Fruit fly (Drosophila melanogaster) whole organism, embryonic: ENCODE measurements around the gene Ns4.

Experiments used
- Awh ChIP-seq: fragments of 200-800 bp; sonication (Bioruptor generic); IDR thresholded peaks from 2 replicates; pipeline ENCODE4, ENCODE4 v1.3.6; 2022; ENCODE audit warnings: missing biosample characterization, missing genetic modification characterization
- Bgb ChIP-seq: fragments of 200-800 bp; sonication (Bioruptor generic); IDR thresholded peaks from 2 replicates; pipeline ENCODE4 v1.3.6; 2022; ENCODE audit warnings: missing biosample characterization, missing genetic modification characterization; ENCODE audit not compliant: partially characterized antibody
- CG10267 ChIP-seq: fragments of 200-800 bp; sonication (Bioruptor generic); optimal IDR thresholded peaks from 2 replicates; lab custom pipeline; 2018; ENCODE audit warnings: missing biosample characterization, mild to moderate bottlenecking, missing genetic modification characterization, moderate library complexity
- CG10654 ChIP-seq: fragments of 200-800 bp; sonication (Bioruptor generic); optimal IDR thresholded peaks from 2 replicates; lab custom pipeline; 2016; ENCODE audit warnings: missing biosample characterization, missing genetic modification characterization
- CG11456 ChIP-seq: fragments of 200-800 bp; sonication (Bioruptor generic); IDR thresholded peaks from 3 replicates; pipeline ENCODE4 v1.3.6; 2022; ENCODE audit warnings: missing biosample characterization, missing genetic modification characterization
- CG12071 ChIP-seq: fragments of 200-800 bp; sonication (Bioruptor generic); optimal IDR thresholded peaks from 3 replicates; lab custom pipeline; 2018; ENCODE audit warnings: missing biosample characterization, mild to moderate bottlenecking, missing genetic modification characterization
- CG12155 ChIP-seq: fragments of 200-800 bp; sonication (Bioruptor generic); optimal IDR thresholded peaks from 3 replicates; lab custom pipeline; 2016; ENCODE audit warnings: missing biosample characterization, missing genetic modification characterization
- CG13894 ChIP-seq: fragments of 200-800 bp; sonication (Bioruptor generic); optimal IDR thresholded peaks from 3 replicates; lab custom pipeline; 2018; ENCODE audit warnings: missing biosample characterization, mild to moderate bottlenecking, missing genetic modification characterization, moderate library complexity
- CG14860 ChIP-seq: fragments of 200-800 bp; sonication (Bioruptor generic); IDR thresholded peaks from 3 replicates; pipeline ENCODE4 v1.3.6; 2022; ENCODE audit warnings: missing biosample characterization, missing genetic modification characterization; ENCODE audit not compliant: partially characterized antibody
- CG15011 ChIP-seq: fragments of 200-800 bp; sonication (Bioruptor generic); optimal IDR thresholded peaks from 3 replicates; lab custom pipeline; 2018; ENCODE audit warnings: missing biosample characterization, mild to moderate bottlenecking, missing genetic modification characterization
- CG16863 ChIP-seq: fragments of 200-800 bp; sonication (Bioruptor generic); optimal IDR thresholded peaks from 3 replicates; lab custom pipeline; 2016; ENCODE audit warnings: missing biosample characterization, missing genetic modification characterization
- CG17359 ChIP-seq: fragments of 200-800 bp; sonication (Bioruptor generic); optimal IDR thresholded peaks from 3 replicates; lab custom pipeline; 2018; ENCODE audit warnings: missing biosample characterization, mild to moderate bottlenecking, missing genetic modification characterization, moderate library complexity
- CG3065 ChIP-seq: fragments of 200-800 bp; sonication (Bioruptor generic); optimal IDR thresholded peaks from 2 replicates; lab custom pipeline; 2016; ENCODE audit warnings: missing biosample characterization, missing genetic modification characterization
- CG31224 ChIP-seq: fragments of 200-800 bp; sonication (Bioruptor generic); IDR thresholded peaks from 2 replicates; pipeline ENCODE4 v1.3.6; 2022; ENCODE audit warnings: missing biosample characterization, missing genetic modification characterization
- CG32532 ChIP-seq: fragments of 200-800 bp; sonication (Bioruptor generic); IDR thresholded peaks from 2 replicates; pipeline ENCODE4 v1.3.6; 2022; ENCODE audit warnings: missing biosample characterization, missing genetic modification characterization
- CG42726 ChIP-seq: fragments of 200-800 bp; sonication (Bioruptor generic); IDR thresholded peaks from 2 replicates; pipeline ENCODE4 v1.3.6; 2022; ENCODE audit warnings: missing biosample characterization, missing genetic modification characterization; ENCODE audit not compliant: partially characterized antibody
- CG4360 ChIP-seq: fragments of 200-800 bp; sonication (Bioruptor generic); IDR thresholded peaks from 2 replicates; pipeline ENCODE4 v1.3.6; 2022; ENCODE audit warnings: missing biosample characterization, missing genetic modification characterization
- CG4424 ChIP-seq: fragments of 200-800 bp; sonication (Bioruptor generic); optimal IDR thresholded peaks from 3 replicates; lab custom pipeline; 2016; ENCODE audit warnings: missing biosample characterization, missing genetic modification characterization
- CG6765 ChIP-seq: fragments of 200-800 bp; sonication (Bioruptor generic); optimal IDR thresholded peaks from 3 replicates; lab custom pipeline; 2017; ENCODE audit warnings: missing biosample characterization, mild to moderate bottlenecking, missing genetic modification characterization
- CG8290 ChIP-seq, 3 experiments: fragments of 200-800 bp; sonication (Bioruptor generic); optimal IDR thresholded peaks; 2 replicates each; lab custom pipeline; 2016 to 2019; ENCODE audit warnings: missing biosample characterization in 3 of 3, missing genetic modification characterization in 3 of 3, mild to moderate bottlenecking in 2 of 3, moderate library complexity in 1 of 3
- Deaf1 ChIP-seq: fragments of 200-800 bp; optimal IDR thresholded peaks from 3 replicates; lab custom pipeline; 2019; ENCODE audit warnings: missing biosample characterization, mild to moderate bottlenecking, missing genetic modification characterization, moderate library complexity
- Fer1 ChIP-seq: fragments of 200-800 bp; sonication (Bioruptor generic); optimal IDR thresholded peaks from 2 replicates; lab custom pipeline; 2017; ENCODE audit warnings: missing biosample characterization, mild to moderate bottlenecking, missing genetic modification characterization
- HLH4C ChIP-seq: fragments of 200-800 bp; sonication (Bioruptor generic); IDR thresholded peaks from 3 replicates; pipeline ENCODE4 v1.3.6; 2022; ENCODE audit warnings: missing biosample characterization, missing genetic modification characterization; ENCODE audit not compliant: partially characterized antibody
- Ravus ChIP-seq: fragments of 200-800 bp; sonication (Bioruptor generic); IDR thresholded peaks from 2 replicates; pipeline ENCODE4 v1.3.6; 2022; ENCODE audit warnings: missing biosample characterization, missing genetic modification characterization
- Stat92E ChIP-seq, 3 experiments: fragments of >200 bp in 2 of 3; fragments of 200-800 bp in 1 of 3; sonication (Bioruptor generic) in 1 of 3; optimal IDR thresholded peaks; 2 replicates each; lab custom pipeline; 2017 to 2019; ENCODE audit warnings: missing biosample characterization in 3 of 3, missing genetic modification characterization in 3 of 3, mild to moderate bottlenecking in 1 of 3, moderate library complexity in 1 of 3
- al ChIP-seq: fragments of 200-800 bp; sonication (Bioruptor generic); IDR thresholded peaks from 2 replicates; pipeline ENCODE4 v1.3.6; 2022; ENCODE audit warnings: missing biosample characterization, missing genetic modification characterization
- aop ChIP-seq: fragments of 200-800 bp; sonication (Bioruptor generic); IDR thresholded peaks from 2 replicates; pipeline ENCODE4 v1.3.6; 2022; ENCODE audit warnings: missing biosample characterization, missing genetic modification characterization
- chinmo ChIP-seq: fragments of 200-800 bp; sonication (Bioruptor generic); IDR thresholded peaks from 4 replicates; pipeline ENCODE4 v1.3.6; 2022; ENCODE audit warnings: missing biosample characterization, missing genetic modification characterization; ENCODE audit not compliant: partially characterized antibody
- ci ChIP-seq: fragments of 200-800 bp; sonication (Bioruptor generic); IDR thresholded peaks from 3 replicates; pipeline ENCODE4 v1.3.6; 2022; ENCODE audit warnings: missing biosample characterization, missing genetic modification characterization
- fd102C ChIP-seq: fragments of 200-800 bp; sonication (Bioruptor generic); optimal IDR thresholded peaks from 2 replicates; lab custom pipeline; 2018; ENCODE audit warnings: missing biosample characterization, mild to moderate bottlenecking, missing genetic modification characterization, moderate library complexity
- fd3F ChIP-seq: fragments of 200-800 bp; sonication (Bioruptor generic); optimal IDR thresholded peaks from 2 replicates; lab custom pipeline; 2018; ENCODE audit warnings: missing biosample characterization, mild to moderate bottlenecking, missing genetic modification characterization, moderate library complexity
- ftz-f1 ChIP-seq: fragments of 200-800 bp; sonication (Bioruptor generic); optimal IDR thresholded peaks from 2 replicates; lab custom pipeline; 2016; ENCODE audit warnings: missing biosample characterization, missing genetic modification characterization
- ham ChIP-seq: fragments of 200-800 bp; sonication (Bioruptor generic); IDR thresholded peaks from 2 replicates; pipeline ENCODE4 v1.3.6; 2022; ENCODE audit warnings: missing biosample characterization, missing genetic modification characterization
- hbn ChIP-seq: fragments of 200-800 bp; sonication (Bioruptor generic); IDR thresholded peaks from 2 replicates; pipeline ENCODE4 v1.3.6; 2022; ENCODE audit warnings: missing biosample characterization, missing genetic modification characterization; ENCODE audit not compliant: partially characterized antibody
- hth ChIP-seq: fragments of >200 bp; optimal IDR thresholded peaks from 2 replicates; lab custom pipeline; 2017; ENCODE audit warnings: inconsistent platforms
- ken ChIP-seq: fragments of 200-800 bp; sonication (Bioruptor generic); IDR thresholded peaks from 3 replicates; pipeline ENCODE4 v1.3.6; 2022; ENCODE audit warnings: missing biosample characterization, missing genetic modification characterization
- klu ChIP-seq: fragments of 200-800 bp; sonication (Bioruptor generic); IDR thresholded peaks from 2 replicates; pipeline ENCODE4 v1.3.6; 2022; ENCODE audit warnings: missing biosample characterization, missing genetic modification characterization
- lab ChIP-seq: fragments of 200-800 bp; sonication (Bioruptor generic); optimal IDR thresholded peaks from 3 replicates; lab custom pipeline; 2017; ENCODE audit warnings: missing biosample characterization, missing genetic modification characterization, mild to moderate bottlenecking, moderate library complexity, missing genetic modification reagents
- lilli ChIP-seq: fragments of 200-800 bp; sonication (Bioruptor generic); optimal IDR thresholded peaks from 3 replicates; lab custom pipeline; 2016; ENCODE audit warnings: missing biosample characterization, missing genetic modification characterization
- mld ChIP-seq: fragments of 200-800 bp; sonication (Bioruptor generic); IDR thresholded peaks from 3 replicates; pipeline ENCODE4 v1.3.6; 2022; ENCODE audit warnings: missing biosample characterization, missing genetic modification characterization; ENCODE audit not compliant: partially characterized antibody
- oc ChIP-seq: fragments of 200-800 bp; sonication (Bioruptor generic); optimal IDR thresholded peaks from 2 replicates; lab custom pipeline; 2018; ENCODE audit warnings: missing biosample characterization, mild to moderate bottlenecking, missing genetic modification characterization, moderate library complexity
- pita ChIP-seq: fragments of 200-800 bp; sonication (Bioruptor generic); optimal IDR thresholded peaks from 2 replicates; lab custom pipeline; 2017; ENCODE audit warnings: missing biosample characterization, mild to moderate bottlenecking, missing genetic modification characterization
- pros ChIP-seq: fragments of 200-800 bp; sonication (Bioruptor generic); optimal IDR thresholded peaks from 3 replicates; lab custom pipeline; 2019; ENCODE audit warnings: missing biosample characterization, mild to moderate bottlenecking, missing genetic modification characterization, moderate library complexity
- seq ChIP-seq: fragments of 200-800 bp; sonication (Bioruptor generic); IDR thresholded peaks from 2 replicates; pipeline ENCODE4 v1.3.6; 2022; ENCODE audit warnings: missing biosample characterization, missing genetic modification characterization
- sisA ChIP-seq: fragments of 200-800 bp; sonication (Bioruptor generic); IDR thresholded peaks from 2 replicates; pipeline ENCODE4 v1.3.6; 2022; ENCODE audit warnings: missing biosample characterization, missing genetic modification characterization
- sr ChIP-seq: fragments of 200-800 bp; sonication (Bioruptor generic); IDR thresholded peaks from 3 replicates; pipeline ENCODE4 v1.3.6; 2022; ENCODE audit warnings: missing biosample characterization, missing genetic modification characterization
- ttk ChIP-seq: fragments of 200-800 bp; sonication (Bioruptor generic); IDR thresholded peaks from 2 replicates; pipeline ENCODE4 v2.1.2; 2022; ENCODE audit warnings: missing biosample characterization, missing genetic modification characterization
- tup ChIP-seq: fragments of 200-800 bp; sonication (Bioruptor generic); optimal IDR thresholded peaks from 2 replicates; lab custom pipeline; 2016; ENCODE audit warnings: missing biosample characterization, mild to moderate bottlenecking, missing genetic modification characterization, moderate library complexity
- twi ChIP-seq: fragments of 200-800 bp; optimal IDR thresholded peaks from 2 replicates; lab custom pipeline; 2019; ENCODE audit warnings: missing biosample characterization, mild to moderate bottlenecking, missing genetic modification characterization, moderate library complexity

The Ns4 gene

dm6 chr2L:20802839-20803238 is 50.6 kb downstream of the Ns4 start (continued):
- TF ChIP-seq hth (lab: Kevin White, UChicago) (no peak), al (GFP tag; lab: Robert Waterston, UW) (no peak), mld (GFP tag; lab: Robert Waterston, UW) (no peak), Deaf1 (tag; lab: Kevin White, UChicago) (no peak), klu (no peak), CG17359 (tag; lab: Kevin White, UChicago) (peak; percentile 9), CG10654 (GFP tag; lab: Kevin White, UChicago) (no peak), CG12155 (GFP tag; lab: Kevin White, UChicago) (no peak), CG8290 (GFP tag; optimal IDR thresholded peaks at IDR 0.05; lab: Kevin White, UChicago) (no peak), CG8290 (tag; optimal IDR thresholded peaks at IDR 0.05; lab: Kevin White, UChicago) (no peak), hbn (no peak), CG16863 (GFP tag; lab: Kevin White, UChicago) (no peak), sisA (GFP tag; lab: Robert Waterston, UW) (peak; percentile 40), Fer1 (GFP tag; lab: Kevin White, UChicago) (no peak), pros (GFP tag; lab: Kevin White, UChicago) (peak; percentile 77), CG42726 (GFP tag; lab: Robert Waterston, UW) (no peak), Bgb (GFP tag; lab: Robert Waterston, UW) (peak; percentile 24), CG15011 (GFP tag; lab: Kevin White, UChicago) (no peak), ham (GFP tag; lab: Robert Waterston, UW) (no peak), fd3F (GFP tag; lab: Kevin White, UChicago) (no peak), Awh (GFP tag; lab: Robert Waterston, UW) (peak; percentile 17; the same call in 1 of the 2 replicates), Stat92E (GFP tag; optimal IDR thresholded peaks at IDR 0.05; lab: Kevin White, UChicago) (no peak), ci (GFP tag; lab: Robert Waterston, UW) (peak; percentile 42; the same call in 1 of the 3 replicates), ken (GFP tag; lab: Robert Waterston, UW) (0 out of 3 replicates have a peak, but pooled peaks have one; percentile 49), aop (no peak), CG14860 (GFP tag; lab: Robert Waterston, UW) (no peak), oc (tag; lab: Kevin White, UChicago) (peak; percentile 40), CG4424 (GFP tag; lab: Kevin White, UChicago) (no peak)

- TF ChIP-seq CG31224 (peak; percentile 27; the same call in 1 of the 2 replicates), Ravus (no peak), ttk (GFP tag; lab: Robert Waterston, UW) (peak; percentile 58; the same call in 1 of the 2 replicates), CG6765 (GFP tag; lab: Kevin White, UChicago) (no peak), fd102C (no peak), CG3065 (GFP tag; lab: Kevin White, UChicago) (no peak), pita (no peak), sr (GFP tag; lab: Robert Waterston, UW) (peak; percentile 54; the same call in 1 of the 3 replicates), HLH4C (GFP tag; lab: Robert Waterston, UW) (0 out of 3 replicates have a peak, but pooled peaks have one; percentile 29), ci (GFP tag; lab: Robert Waterston, UW) (no peak), CG11456 (no peak), CG10267 (tag; lab: Kevin White, UChicago) (no peak), tup (GFP tag; lab: Kevin White, UChicago) (no peak), lab (GFP tag; lab: Kevin White, UChicago) (peak; percentile 7), CG32532 (peak; percentile 43), lilli (no peak), twi (tag; lab: Kevin White, UChicago) (no peak), chinmo (GFP tag; lab: Robert Waterston, UW) (peak; percentile 78; the same call in 2 of the 4 replicates), CG13894 (peak; percentile 48), seq (GFP tag; lab: Robert Waterston, UW) (peak; percentile 31; the same call in 1 of the 2 replicates), ftz-f1 (GFP tag; lab: Kevin White, UChicago) (no peak), CG12071 (GFP tag; lab: Kevin White, UChicago) (peak; percentile 18), CG42726 (GFP tag; lab: Robert Waterston, UW) (0 out of 2 replicates have a peak, but pooled peaks have one; percentile 44), CG4360 (peak; percentile 63)
These were observed 51.5 kb downstream of the Ns4 start for dm6 chr2L:20803733-20804164.
